Worm (Caenorhabditis elegans) whole organism, young adult: ENCODE results near the gene pas-2.

Experiments used
- D2030.7 ChIP-seq: fragments of 200-800 bp; sonication (Bioruptor generic); IDR thresholded peaks from 2 replicates; pipeline ENCODE4 v1.3.6; 2022; ENCODE audit warnings: missing genetic modification reagents, missing genetic modification characterization, missing compliant biosample characterization
- Y53F4B.3 ChIP-seq: fragments of 200-800 bp; sonication (Bioruptor generic); IDR thresholded peaks from 2 replicates; pipeline ENCODE4 v1.3.6; 2022; ENCODE audit warnings: missing genetic modification reagents, missing genetic modification characterization, missing compliant biosample characterization
- ama-1 ChIP-seq, 3 experiments: fragments of 150-350 bp in 1 of 3; sonication (generic microtip) in 2 of 3; optimal IDR thresholded peaks; 2 replicates each; lab custom pipeline; 2014 to 2018; ENCODE audit warnings: missing biosample characterization in 2 of 3, missing genetic modification characterization in 2 of 3, missing genetic modification reagents in 2 of 3
- attf-5 ChIP-seq: fragments of 200-800 bp; sonication (Bioruptor generic); optimal IDR thresholded peaks from 2 replicates; lab custom pipeline; 2018; ENCODE audit warnings: mild to moderate bottlenecking, missing genetic modification characterization, missing compliant biosample characterization
- bed-1 ChIP-seq: fragments of 200-800 bp; sonication (Bioruptor generic); IDR thresholded peaks from 2 replicates; pipeline ENCODE4 v1.3.6; 2022; ENCODE audit warnings: missing genetic modification reagents, missing genetic modification characterization, missing compliant biosample characterization
- dpl-1 ChIP-seq: fragments of 150-350 bp; optimal IDR thresholded peaks from 2 replicates; lab custom pipeline; 2014; ENCODE audit warnings: missing biosample characterization, missing genetic modification reagents, missing genetic modification characterization
- lsy-27 ChIP-seq: sonication (generic microtip); optimal IDR thresholded peaks from 2 replicates; lab custom pipeline; 2017; ENCODE audit warnings: missing genetic modification characterization, mild to moderate bottlenecking, missing compliant biosample characterization, antibody characterized with exemption, missing genotype, borderline replicate concordance; ENCODE audit not compliant: insufficient read depth
- pha-4 ChIP-seq: fragments of 150-350 bp; sonication (generic microtip); optimal IDR thresholded peaks from 2 replicates; lab custom pipeline; 2014; ENCODE audit warnings: missing biosample characterization, missing genetic modification reagents, missing genetic modification characterization
- snpc-1.3 ChIP-seq: sonication (generic microtip); optimal IDR thresholded peaks from 2 replicates; lab custom pipeline; 2017; ENCODE audit warnings: missing genetic modification characterization, mild to moderate bottlenecking, missing compliant biosample characterization, antibody characterized with exemption, moderate library complexity, missing genotype, missing genetic modification reagents; ENCODE audit not compliant: insufficient read depth
- sptf-2 ChIP-seq: fragments of 200-800 bp; sonication (Bioruptor generic); optimal IDR thresholded peaks from 2 replicates; lab custom pipeline; 2018; ENCODE audit warnings: mild to moderate bottlenecking, missing genetic modification characterization, missing compliant biosample characterization

DNA sequence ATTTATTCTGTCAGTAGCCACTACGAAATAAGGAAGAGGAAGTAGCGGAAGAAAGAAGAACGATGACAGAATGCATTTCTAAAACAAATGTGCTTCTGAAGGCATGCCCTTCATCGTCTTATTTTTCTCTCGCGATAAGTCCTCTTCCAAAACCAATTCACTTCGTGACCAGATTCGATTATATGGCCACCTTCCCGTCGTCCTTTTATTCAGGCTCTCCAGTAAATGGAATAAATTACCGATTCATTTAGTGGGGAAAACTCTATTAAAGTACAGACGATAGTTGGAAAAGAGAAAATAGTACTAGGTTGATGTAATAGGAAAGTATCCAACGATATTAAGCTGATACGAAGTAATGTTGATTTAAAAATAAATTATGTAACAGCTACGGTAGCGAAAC lies 48.9 kb upstream of the pas-2 start:
- no peak for TF ChIP-seq bed-1 (GFP tag; lab: Robert Waterston, UW)
- TF ChIP-seq sptf-2: no peak
- no peak for TF ChIP-seq Y53F4B.3 (GFP tag; lab: Robert Waterston, UW)
- TF ChIP-seq pha-4 (tag; lab: Kevin White, UChicago): no peak
- no peak for TF ChIP-seq lsy-27 (tag; lab: Kevin White, UChicago)
- no peak for TF ChIP-seq dpl-1 (GFP tag; lab: Kevin White, UChicago)
- no peak for TF ChIP-seq ama-1 (optimal IDR thresholded peaks at IDR 0.05; lab: Kevin White, UChicago)
- TF ChIP-seq ama-1 (GFP tag; optimal IDR thresholded peaks at IDR 0.05; lab: Kevin White, UChicago): no peak
- TF ChIP-seq snpc-1.3 (tag; lab: Kevin White, UChicago): no peak
- no peak for TF ChIP-seq D2030.7 (GFP tag; lab: Robert Waterston, UW)
- TF ChIP-seq attf-5 (GFP tag; lab: Kevin White, UChicago): no peak
